Worm (Caenorhabditis elegans) whole organism, early embryonic: ENCODE data around the gene nstp-6.

Experiments used
- B0310.2 ChIP-seq: sonication (generic microtip); optimal IDR thresholded peaks from 2 replicates; lab custom pipeline; 2016; ENCODE audit warnings: mild to moderate bottlenecking, missing genetic modification characterization, missing compliant biosample characterization
- F13C5.2 ChIP-seq: sonication (generic microtip); optimal IDR thresholded peaks from 2 replicates; lab custom pipeline; 2017; ENCODE audit warnings: mild to moderate bottlenecking, missing genetic modification characterization, inconsistent platforms, missing compliant biosample characterization
- aly-1 ChIP-seq: sonication (generic microtip); optimal IDR thresholded peaks from 2 replicates; lab custom pipeline; 2016; ENCODE audit warnings: missing genetic modification characterization, missing compliant biosample characterization
- ama-1 ChIP-seq: fragments of 150-350 bp; optimal IDR thresholded peaks from 2 replicates; lab custom pipeline; 2014
- ceh-13 ChIP-seq: fragments of 200-800 bp; sonication (Bioruptor generic); optimal IDR thresholded peaks from 2 replicates; lab custom pipeline; 2018; ENCODE audit warnings: mild to moderate bottlenecking, missing genetic modification characterization, missing compliant biosample characterization
- ceh-36 ChIP-seq: sonication (generic microtip); optimal IDR thresholded peaks from 2 replicates; lab custom pipeline; 2016; ENCODE audit warnings: missing genetic modification characterization, inconsistent platforms, missing compliant biosample characterization
- flt-1 ChIP-seq: fragments of 200-800 bp; sonication (Bioruptor generic); IDR thresholded peaks from 2 replicates; pipeline ENCODE4 v1.3.6; 2022; ENCODE audit warnings: missing genetic modification characterization, missing compliant biosample characterization
- hmbx-1 ChIP-seq: sonication (generic microtip); optimal IDR thresholded peaks from 2 replicates; lab custom pipeline; 2016; ENCODE audit warnings: mild to moderate bottlenecking, missing genetic modification characterization, missing compliant biosample characterization
- hmg-4 ChIP-seq: fragments of 200-800 bp; sonication (Bioruptor generic); optimal IDR thresholded peaks from 2 replicates; lab custom pipeline; 2018; ENCODE audit warnings: mild to moderate bottlenecking, missing genetic modification characterization, missing compliant biosample characterization
- hnd-1 ChIP-seq: sonication (generic microtip); optimal IDR thresholded peaks from 2 replicates; lab custom pipeline; 2016; ENCODE audit warnings: missing genetic modification characterization, missing compliant biosample characterization
- scrt-1 ChIP-seq: fragments of 200-800 bp; sonication (Bioruptor generic); IDR thresholded peaks from 2 replicates; pipeline ENCODE4 v1.3.6; 2022; ENCODE audit warnings: missing genetic modification characterization, missing compliant biosample characterization
- sea-1 ChIP-seq: fragments of 200-800 bp; sonication (Bioruptor generic); conservative IDR thresholded peaks from 2 replicates; pipeline ENCODE4 v1.3.6; 2022; ENCODE audit warnings: missing genetic modification characterization, missing compliant biosample characterization
- tbx-11 ChIP-seq: fragments of 200-800 bp; sonication (Bioruptor generic); IDR thresholded peaks from 2 replicates; pipeline ENCODE4 v1.3.6; 2022; ENCODE audit warnings: missing genetic modification characterization, missing compliant biosample characterization
- tbx-37 ChIP-seq: fragments of 200-800 bp; sonication (Bioruptor generic); conservative IDR thresholded peaks from 2 replicates; pipeline ENCODE4 v1.3.6; 2022; ENCODE audit warnings: missing genetic modification reagents, missing genetic modification characterization, missing compliant biosample characterization

- no peak for TF ChIP-seq flt-1 (GFP tag; lab: Robert Waterston, UW)
- TF ChIP-seq sea-1 (GFP tag; lab: Robert Waterston, UW), result no peak
- no peak for TF ChIP-seq tbx-11
- no peak for TF ChIP-seq ama-1 (lab: Kevin White, UChicago)
- TF ChIP-seq F13C5.2 (tag; lab: Kevin White, UChicago), result no peak
- no peak for TF ChIP-seq tbx-37
- TF ChIP-seq ceh-13 (GFP tag; lab: Kevin White, UChicago), result no peak
- no peak for TF ChIP-seq scrt-1 (GFP tag; lab: Robert Waterston, UW)
- no peak for TF ChIP-seq aly-1 (tag; lab: Kevin White, UChicago)
- no peak for TF ChIP-seq hmbx-1 (tag; lab: Kevin White, UChicago)
- no peak for TF ChIP-seq ceh-36 (tag; lab: Kevin White, UChicago)
- TF ChIP-seq hmg-4 (GFP tag; lab: Kevin White, UChicago), result no peak
- no peak for TF ChIP-seq B0310.2 (tag; lab: Kevin White, UChicago)
- TF ChIP-seq hnd-1 (tag; lab: Kevin White, UChicago), result no peak
These were observed at the start of gene nstp-6 for ce11 chrIV:3547500-3547899.
